Fruit fly (Drosophila melanogaster) whole organism: ENCODE measurements around the gene CG6012.

Experiments used
- pan ChIP-seq: fragments of >200 bp; optimal IDR thresholded peaks from 2 replicates; lab custom pipeline; 2017
- usp ChIP-seq: fragments of >200 bp; optimal IDR thresholded peaks from 2 replicates; lab custom pipeline; 2017; ENCODE audit warnings: missing biosample characterization, missing genetic modification characterization, mixed read lengths

DNA sequence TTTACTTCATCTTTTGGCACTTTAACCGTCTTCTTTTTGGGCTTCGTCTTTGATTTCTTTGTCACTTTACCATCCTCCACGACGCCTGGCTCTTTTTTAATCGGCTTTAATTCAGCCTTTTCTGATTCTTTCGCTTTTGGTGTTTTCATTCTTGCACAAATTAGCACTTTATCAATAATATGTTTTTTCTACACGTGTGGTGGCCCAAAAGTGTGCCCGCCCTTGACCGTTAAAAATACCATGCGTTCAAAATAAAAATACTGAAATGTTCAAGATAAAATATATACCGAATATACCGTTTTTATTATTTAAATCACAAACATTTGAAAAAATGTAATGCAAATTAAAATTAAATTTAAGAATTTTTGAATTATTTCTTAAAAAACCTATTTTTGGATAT, 40.7 kb upstream of the CG6012 start, which contains the start of gene CG12288:
- TF ChIP-seq usp (GFP tag; lab: Kevin White, UChicago) (no peak), pan (no peak)
